Worm (Caenorhabditis elegans): Measurements from ENCODE around the gene lact-3.

lact-3 gene

ce11 chrII:10612743-10613142 is 44.7 kb downstream of the lact-3 start, which contains the start of gene C14A4.12:
Gene C14A4.12, plus strand, starts transcription at chrII:10613043.
- TF ChIP-seq unc-62 (GFP tag; optimal IDR thresholded peaks at IDR 0.05): no peak

- no peak for TF ChIP-seq unc-62 (GFP tag; optimal IDR thresholded peaks at IDR 0.05)
Observed at ce11 chrII:10608821-10609220, 48.7 kb downstream of the lact-3 start.

- TF ChIP-seq unc-62 (GFP tag; optimal IDR thresholded peaks at IDR 0.05): no peak
Observed at ce11 chrII:10607238-10607961, 50.1 kb downstream of the lact-3 start, which contains the start of gene ccm-3. Gene ccm-3, minus strand, starts transcription at chrII:10607275.

ce11 chrII:10605512-10605911 is 52.0 kb downstream of the lact-3 start, which contains the start of gene taf-13:
Gene taf-13, minus strand, starts transcription at chrII:10605612.
- no peak for TF ChIP-seq unc-62 (GFP tag; optimal IDR thresholded peaks at IDR 0.05)

- no peak for TF ChIP-seq unc-62 (GFP tag; optimal IDR thresholded peaks at IDR 0.05)
Observed at ce11 chrII:10603560-10603959, 53.9 kb downstream of the lact-3 start.

Data from whole organism, dauer.